Worm (Caenorhabditis elegans) whole organism, young adult: ENCODE measurements around the gene set-22.

Experiments
- F22D6.2 ChIP-seq: sonication (generic microtip); optimal IDR thresholded peaks from 2 replicates; lab custom pipeline; 2016; ENCODE audit warnings: mild to moderate bottlenecking, missing genetic modification characterization, missing compliant biosample characterization
- ama-1 ChIP-seq, 3 experiments: fragments of 150-350 bp in 1 of 3; sonication (generic microtip) in 2 of 3; optimal IDR thresholded peaks; 2 replicates each; lab custom pipeline; 2014 to 2018; ENCODE audit warnings: missing biosample characterization in 2 of 3, missing genetic modification characterization in 2 of 3, missing genetic modification reagents in 2 of 3
- attf-6 ChIP-seq: fragments of 200-800 bp; sonication (Bioruptor generic); IDR thresholded peaks from 2 replicates; pipeline ENCODE4 v1.3.6; 2022; ENCODE audit warnings: missing genetic modification reagents, missing genetic modification characterization, missing compliant biosample characterization
- ceh-79 ChIP-seq: sonication (generic microtip); optimal IDR thresholded peaks from 2 replicates; lab custom pipeline; 2017; ENCODE audit warnings: mild to moderate bottlenecking, missing genetic modification characterization, missing compliant biosample characterization
- efl-1 ChIP-seq: fragments of 150-350 bp; optimal IDR thresholded peaks from 2 replicates; lab custom pipeline; 2014; ENCODE audit warnings: missing biosample characterization, missing genetic modification reagents, missing genetic modification characterization
- xnd-1 ChIP-seq: sonication (generic microtip); optimal IDR thresholded peaks from 2 replicates; lab custom pipeline; 2016; ENCODE audit warnings: missing genotype, missing genetic modification reagents, missing genetic modification characterization, missing compliant biosample characterization

ce11 chrV:10469845-10470244 lies 33.1 kb downstream of the set-22 start:
- no peak for TF ChIP-seq ceh-79 (tag; lab: Kevin White, UChicago)
- no peak for TF ChIP-seq xnd-1 (tag; lab: Kevin White, UChicago)
- TF ChIP-seq F22D6.2 (tag; lab: Kevin White, UChicago), result no peak
- TF ChIP-seq ama-1 (optimal IDR thresholded peaks at IDR 0.05; lab: Kevin White, UChicago), result no peak
- TF ChIP-seq ama-1 (GFP tag; optimal IDR thresholded peaks at IDR 0.05; lab: Kevin White, UChicago), result no peak
- TF ChIP-seq attf-6 (GFP tag; lab: Robert Waterston, UW), result no peak
- no peak for TF ChIP-seq efl-1 (GFP tag; lab: Kevin White, UChicago)
